Fruit fly (Drosophila melanogaster) whole organism, pupa: ENCODE data around the gene fru.
A peak's percentile ranks its signal among the peaks of the same experiment; 100 is the strongest.

Experiments
- CG10348 ChIP-seq: fragments of 200-800 bp; sonication (Bioruptor generic); IDR thresholded peaks from 2 replicates; pipeline ENCODE4 v1.3.6; 2022; ENCODE audit warnings: missing biosample characterization, missing genetic modification characterization
- CG12605 ChIP-seq: fragments of 200-800 bp; sonication (Bioruptor generic); IDR thresholded peaks from 2 replicates; pipeline ENCODE4 v1.3.6; 2022; ENCODE audit warnings: missing biosample characterization, missing genetic modification characterization
- CG13204 ChIP-seq: fragments of 200-800 bp; sonication (Bioruptor generic); optimal IDR thresholded peaks from 2 replicates; lab custom pipeline; 2018; ENCODE audit warnings: missing biosample characterization, mild to moderate bottlenecking, missing genetic modification characterization, moderate library complexity
- CG14655 ChIP-seq: fragments of 200-800 bp; sonication (Bioruptor generic); optimal IDR thresholded peaks from 3 replicates; lab custom pipeline; 2017; ENCODE audit warnings: mild to moderate bottlenecking, missing biosample characterization, missing genetic modification reagents, missing genetic modification characterization
- CG15710 ChIP-seq: fragments of 200-800 bp; sonication (Bioruptor generic); optimal IDR thresholded peaks from 2 replicates; lab custom pipeline; 2018; ENCODE audit warnings: missing biosample characterization, mild to moderate bottlenecking, missing genetic modification characterization, moderate library complexity
- CG17806 ChIP-seq: fragments of 200-800 bp; sonication (Bioruptor generic); optimal IDR thresholded peaks from 2 replicates; lab custom pipeline; 2018; ENCODE audit warnings: missing biosample characterization, mild to moderate bottlenecking, missing genetic modification characterization, moderate library complexity
- CG32121 ChIP-seq: fragments of 200-800 bp; sonication (Bioruptor generic); IDR thresholded peaks from 2 replicates; pipeline ENCODE4 v1.3.6; 2022; ENCODE audit warnings: missing biosample characterization, missing genetic modification characterization
- CG34367 ChIP-seq: fragments of 200-800 bp; sonication (Bioruptor generic); optimal IDR thresholded peaks from 2 replicates; lab custom pipeline; 2018; ENCODE audit warnings: missing biosample characterization, mild to moderate bottlenecking, missing genetic modification characterization
- CG4496 ChIP-seq: fragments of 200-800 bp; sonication (Bioruptor generic); IDR thresholded peaks from 3 replicates; pipeline ENCODE4 v1.3.6; 2022; ENCODE audit warnings: missing biosample characterization, missing genetic modification characterization
- CG8159 ChIP-seq: fragments of 200-800 bp; sonication (Bioruptor generic); optimal IDR thresholded peaks from 3 replicates; lab custom pipeline; 2018; ENCODE audit warnings: missing biosample characterization, mild to moderate bottlenecking, missing genetic modification characterization, moderate library complexity
- CG8301 ChIP-seq: fragments of 200-800 bp; sonication (Bioruptor generic); optimal IDR thresholded peaks from 2 replicates; lab custom pipeline; 2018; ENCODE audit warnings: missing biosample characterization, mild to moderate bottlenecking, missing genetic modification characterization
- CG9948 ChIP-seq: fragments of 200-800 bp; sonication (Bioruptor generic); optimal IDR thresholded peaks from 2 replicates; lab custom pipeline; 2018; ENCODE audit warnings: missing biosample characterization, mild to moderate bottlenecking, missing genetic modification characterization, moderate library complexity
- D1 ChIP-seq: fragments of 200-800 bp; sonication (Bioruptor generic); optimal IDR thresholded peaks from 2 replicates; lab custom pipeline; 2018; ENCODE audit warnings: missing biosample characterization, mild to moderate bottlenecking, missing genetic modification characterization, moderate library complexity
- EcR ChIP-seq: fragments of 200-800 bp; sonication (Bioruptor generic); optimal IDR thresholded peaks from 3 replicates; lab custom pipeline; 2019; ENCODE audit warnings: missing biosample characterization, missing genetic modification characterization, mild to moderate bottlenecking, moderate library complexity, missing genetic modification reagents
- Ets98B ChIP-seq: fragments of 200-800 bp; sonication (Bioruptor generic); IDR thresholded peaks from 2 replicates; pipeline ENCODE4 v1.3.6; 2022; ENCODE audit warnings: missing biosample characterization, missing genetic modification characterization
- Pif1A ChIP-seq: fragments of 200-800 bp; sonication (Bioruptor generic); optimal IDR thresholded peaks from 3 replicates; lab custom pipeline; 2016; ENCODE audit warnings: missing biosample characterization, missing genetic modification characterization
- Pif1B ChIP-seq: fragments of 200-800 bp; sonication (Bioruptor generic); optimal IDR thresholded peaks from 3 replicates; lab custom pipeline; 2016; ENCODE audit warnings: missing biosample characterization, missing genetic modification characterization
- Snoo ChIP-seq: fragments of 200-800 bp; sonication (Bioruptor generic); optimal IDR thresholded peaks from 3 replicates; lab custom pipeline; 2017; ENCODE audit warnings: missing biosample characterization, mild to moderate bottlenecking, missing genetic modification characterization, inconsistent platforms
- fd96Ca ChIP-seq: fragments of 200-800 bp; sonication (Bioruptor generic); IDR thresholded peaks from 3 replicates; pipeline ENCODE4 v1.3.6; 2022; ENCODE audit warnings: missing biosample characterization, missing genetic modification characterization
- gl ChIP-seq: fragments of 200-800 bp; sonication (Bioruptor generic); optimal IDR thresholded peaks from 2 replicates; lab custom pipeline; 2018; ENCODE audit warnings: missing biosample characterization, mild to moderate bottlenecking, missing genetic modification characterization
- rn ChIP-seq: fragments of 200-800 bp; sonication (Bioruptor generic); IDR thresholded peaks from 2 replicates; pipeline ENCODE4 v1.3.6; 2022; ENCODE audit warnings: missing biosample characterization, missing genetic modification characterization

The fru gene

dm6 chr3R:18487808-18488548, 57.4 kb downstream of the fru start:
- TF ChIP-seq Pif1A (GFP tag; lab: Kevin White, UChicago) (no peak), CG4496 (GFP tag; lab: Robert Waterston, UW) (peak; percentile 71; the same call in 2 of the 3 replicates), CG9948 (peak; percentile 30), CG8159 (tag; lab: Kevin White, UChicago) (peak; percentile 51), CG8301 (tag; lab: Kevin White, UChicago) (peak; percentile 72), D1 (tag; lab: Kevin White, UChicago) (no peak), CG32121 (GFP tag; lab: Robert Waterston, UW) (no peak), CG13204 (GFP tag; lab: Kevin White, UChicago) (no peak), CG14655 (GFP tag; lab: Kevin White, UChicago) (peak; percentile 82), rn (GFP tag; lab: Robert Waterston, UW) (peak; percentile 32; the same call in 1 of the 2 replicates), CG34367 (tag; lab: Kevin White, UChicago) (no peak), Pif1B (peak; percentile 11), gl (tag; lab: Kevin White, UChicago) (no peak), fd96Ca (GFP tag; lab: Robert Waterston, UW) (peak; percentile 73), CG17806 (tag; lab: Kevin White, UChicago) (peak; percentile 29), CG12605 (GFP tag; lab: Robert Waterston, UW) (peak; percentile 59), Ets98B (peak; percentile 70), Snoo (tag; lab: Kevin White, UChicago) (no peak), CG10348 (GFP tag; lab: Robert Waterston, UW) (no peak), EcR (GFP tag; lab: Kevin White, UChicago) (no peak), CG15710 (tag; lab: Kevin White, UChicago) (peak; percentile 41)

dm6 chr3R:18486162-18486561, 59.2 kb downstream of the fru start:
- TF ChIP-seq CG9948 (peak; percentile 26), CG17806 (tag; lab: Kevin White, UChicago) (peak; percentile 17), CG15710 (tag; lab: Kevin White, UChicago) (no peak), D1 (tag; lab: Kevin White, UChicago) (no peak), CG8159 (tag; lab: Kevin White, UChicago) (peak; percentile 45), CG14655 (GFP tag; lab: Kevin White, UChicago) (peak; percentile 87), CG32121 (GFP tag; lab: Robert Waterston, UW) (no peak), CG8301 (tag; lab: Kevin White, UChicago) (peak; percentile 71), CG34367 (tag; lab: Kevin White, UChicago) (no peak)

- no peak for TF ChIP-seq EcR (GFP tag; lab: Kevin White, UChicago)
- peak; percentile 91 for TF ChIP-seq CG8301 (tag; lab: Kevin White, UChicago)
- peak; percentile 31; the same call in 1 of the 2 replicates for TF ChIP-seq Ets98B
- TF ChIP-seq CG8159 (tag; lab: Kevin White, UChicago): peak; percentile 68
- TF ChIP-seq CG14655 (GFP tag; lab: Kevin White, UChicago): peak; percentile 95
- no peak for TF ChIP-seq rn (GFP tag; lab: Robert Waterston, UW)
- TF ChIP-seq Pif1B: peak; percentile 2
- TF ChIP-seq CG32121 (GFP tag; lab: Robert Waterston, UW): no peak
- TF ChIP-seq CG34367 (tag; lab: Kevin White, UChicago): peak; percentile 51
- peak; percentile 64 for TF ChIP-seq CG9948
- TF ChIP-seq CG15710 (tag; lab: Kevin White, UChicago): peak; percentile 66
- TF ChIP-seq Pif1A (GFP tag; lab: Kevin White, UChicago): peak; percentile 25
- no peak for TF ChIP-seq fd96Ca (GFP tag; lab: Robert Waterston, UW)
- peak; percentile 56 for TF ChIP-seq CG17806 (tag; lab: Kevin White, UChicago)
- no peak for TF ChIP-seq Snoo (tag; lab: Kevin White, UChicago)
- TF ChIP-seq D1 (tag; lab: Kevin White, UChicago): no peak
- TF ChIP-seq CG10348 (GFP tag; lab: Robert Waterston, UW): no peak
- TF ChIP-seq CG13204 (GFP tag; lab: Kevin White, UChicago): no peak
- TF ChIP-seq CG4496 (GFP tag; lab: Robert Waterston, UW): peak; percentile 44; the same call in 1 of the 3 replicates
- TF ChIP-seq gl (tag; lab: Kevin White, UChicago): no peak
Measured at dm6 chr3R:18485271-18485670, 60.1 kb downstream of the fru start.

- TF ChIP-seq Pif1A (GFP tag; lab: Kevin White, UChicago): no peak
- no peak for TF ChIP-seq CG17806 (tag; lab: Kevin White, UChicago)
- TF ChIP-seq EcR (GFP tag; lab: Kevin White, UChicago): no peak
- no peak for TF ChIP-seq CG10348 (GFP tag; lab: Robert Waterston, UW)
- no peak for TF ChIP-seq rn (GFP tag; lab: Robert Waterston, UW)
- no peak for TF ChIP-seq CG12605 (GFP tag; lab: Robert Waterston, UW)
- no peak for TF ChIP-seq D1 (tag; lab: Kevin White, UChicago)
- TF ChIP-seq fd96Ca (GFP tag; lab: Robert Waterston, UW): no peak
- no peak for TF ChIP-seq CG15710 (tag; lab: Kevin White, UChicago)
- TF ChIP-seq CG34367 (tag; lab: Kevin White, UChicago): no peak
- no peak for TF ChIP-seq gl (tag; lab: Kevin White, UChicago)
- TF ChIP-seq CG9948: no peak
- TF ChIP-seq CG8159 (tag; lab: Kevin White, UChicago): no peak
- TF ChIP-seq CG8301 (tag; lab: Kevin White, UChicago): no peak
- TF ChIP-seq CG14655 (GFP tag; lab: Kevin White, UChicago): no peak
- no peak; the same call in 2 of the 3 replicates for TF ChIP-seq CG4496 (GFP tag; lab: Robert Waterston, UW)
Measured at dm6 chr3R:18481604-18482003, 63.8 kb downstream of the fru start.
